Fruit fly (Drosophila melanogaster) whole organism, embryonic: ENCODE results near the gene TTLL1A.

Experiments used
- Ada2b ChIP-seq: fragments of 200-800 bp; sonication (Bioruptor generic); IDR thresholded peaks from 2 replicates; pipeline ENCODE4 v1.3.6; 2022; ENCODE audit warnings: missing biosample characterization, missing genetic modification characterization
- Bgb ChIP-seq: fragments of 200-800 bp; sonication (Bioruptor generic); IDR thresholded peaks from 2 replicates; pipeline ENCODE4 v1.3.6; 2022; ENCODE audit warnings: missing biosample characterization, missing genetic modification characterization; ENCODE audit not compliant: partially characterized antibody
- Blimp-1 ChIP-seq: fragments of 200-800 bp; sonication (Bioruptor generic); optimal IDR thresholded peaks from 3 replicates; lab custom pipeline; 2018; ENCODE audit warnings: missing biosample characterization, missing genetic modification characterization, mild to moderate bottlenecking, moderate library complexity, missing genetic modification reagents
- BtbVII ChIP-seq: fragments of 200-800 bp; sonication (Bioruptor generic); optimal IDR thresholded peaks from 3 replicates; lab custom pipeline; 2017; ENCODE audit warnings: missing biosample characterization, mild to moderate bottlenecking, missing genetic modification characterization
- CG10366 ChIP-seq: fragments of 200-800 bp; sonication (Bioruptor generic); IDR thresholded peaks from 2 replicates; pipeline ENCODE4 v1.3.6; 2022; ENCODE audit warnings: missing biosample characterization, missing genetic modification characterization
- CG10979 ChIP-seq: fragments of 200-800 bp; sonication (Bioruptor generic); optimal IDR thresholded peaks from 2 replicates; lab custom pipeline; 2018; ENCODE audit warnings: missing biosample characterization, mild to moderate bottlenecking, missing genetic modification characterization, moderate library complexity
- CG1233 ChIP-seq: fragments of 200-800 bp; sonication (Bioruptor generic); optimal IDR thresholded peaks from 4 replicates; lab custom pipeline; 2018; ENCODE audit warnings: missing biosample characterization, mild to moderate bottlenecking, missing genetic modification characterization
- CG12659 ChIP-seq: fragments of 200-800 bp; sonication (Bioruptor generic); optimal IDR thresholded peaks from 3 replicates; lab custom pipeline; 2017; ENCODE audit warnings: mild to moderate bottlenecking, missing biosample characterization, missing genetic modification reagents, missing genetic modification characterization
- CG13775 ChIP-seq: fragments of 200-800 bp; sonication (Bioruptor generic); optimal IDR thresholded peaks from 3 replicates; lab custom pipeline; 2017; ENCODE audit warnings: missing biosample characterization, mild to moderate bottlenecking, missing genetic modification characterization
- CG14710 ChIP-seq: fragments of 200-800 bp; sonication (Bioruptor generic); optimal IDR thresholded peaks from 3 replicates; lab custom pipeline; 2019; ENCODE audit warnings: missing biosample characterization, mild to moderate bottlenecking, missing genetic modification characterization, moderate library complexity
- CG15269 ChIP-seq: fragments of 200-800 bp; sonication (Bioruptor generic); optimal IDR thresholded peaks from 2 replicates; lab custom pipeline; 2018; ENCODE audit warnings: missing biosample characterization, mild to moderate bottlenecking, missing genetic modification characterization, moderate library complexity
- CG15601 ChIP-seq: fragments of 200-800 bp; sonication (Bioruptor generic); optimal IDR thresholded peaks from 3 replicates; lab custom pipeline; 2019; ENCODE audit warnings: missing biosample characterization, mild to moderate bottlenecking, missing genetic modification characterization, moderate library complexity
- CG17359 ChIP-seq: fragments of 200-800 bp; sonication (Bioruptor generic); optimal IDR thresholded peaks from 3 replicates; lab custom pipeline; 2018; ENCODE audit warnings: missing biosample characterization, mild to moderate bottlenecking, missing genetic modification characterization, moderate library complexity
- CG18262 ChIP-seq: fragments of 200-800 bp; optimal IDR thresholded peaks from 3 replicates; lab custom pipeline; 2019; ENCODE audit warnings: missing biosample characterization, mild to moderate bottlenecking, missing genetic modification characterization, moderate library complexity
- CG2712 ChIP-seq: fragments of 200-800 bp; optimal IDR thresholded peaks from 3 replicates; lab custom pipeline; 2019; ENCODE audit warnings: missing biosample characterization, mild to moderate bottlenecking, missing genetic modification characterization, moderate library complexity
- CG31441 ChIP-seq: fragments of 200-800 bp; sonication (Bioruptor generic); IDR thresholded peaks from 2 replicates; pipeline ENCODE4 v1.3.6; 2022; ENCODE audit warnings: missing biosample characterization, missing genetic modification characterization
- CG6854 ChIP-seq: fragments of 200-800 bp; sonication (Bioruptor generic); optimal IDR thresholded peaks from 3 replicates; lab custom pipeline; 2017; ENCODE audit warnings: missing biosample characterization, mild to moderate bottlenecking, missing genetic modification characterization
- CG7556 ChIP-seq: fragments of 200-800 bp; sonication (Bioruptor generic); optimal IDR thresholded peaks from 2 replicates; lab custom pipeline; 2017; ENCODE audit warnings: missing biosample characterization, mild to moderate bottlenecking, missing genetic modification characterization
- CG7745 ChIP-seq: fragments of 200-800 bp; sonication (Bioruptor generic); optimal IDR thresholded peaks from 2 replicates; lab custom pipeline; 2018; ENCODE audit warnings: missing biosample characterization, mild to moderate bottlenecking, missing genetic modification characterization, moderate library complexity
- CG8388 ChIP-seq: fragments of 200-800 bp; sonication (Bioruptor generic); optimal IDR thresholded peaks from 2 replicates; lab custom pipeline; 2019; ENCODE audit warnings: missing biosample characterization, mild to moderate bottlenecking, missing genetic modification characterization, moderate library complexity
- CG9215 ChIP-seq: fragments of 200-800 bp; sonication (Bioruptor generic); IDR thresholded peaks from 2 replicates; pipeline ENCODE4 v1.3.6; 2022; ENCODE audit warnings: missing biosample characterization, missing genetic modification characterization
- CoRest ChIP-seq: fragments of 200-800 bp; sonication (Bioruptor generic); optimal IDR thresholded peaks from 3 replicates; lab custom pipeline; 2018; ENCODE audit warnings: missing biosample characterization, mild to moderate bottlenecking, missing genetic modification characterization, moderate library complexity
- Dek ChIP-seq: fragments of 200-800 bp; sonication (Bioruptor generic); optimal IDR thresholded peaks from 3 replicates; lab custom pipeline; 2019; ENCODE audit warnings: missing biosample characterization, mild to moderate bottlenecking, missing genetic modification characterization, moderate library complexity
- Dip3 ChIP-seq: fragments of 200-800 bp; sonication (Bioruptor generic); optimal IDR thresholded peaks from 3 replicates; lab custom pipeline; 2016; ENCODE audit warnings: missing biosample characterization, missing genetic modification characterization
- Meics ChIP-seq: fragments of 200-800 bp; sonication (Bioruptor generic); optimal IDR thresholded peaks from 2 replicates; lab custom pipeline; 2017; ENCODE audit warnings: missing biosample characterization, mild to moderate bottlenecking, missing genetic modification characterization
- Nf-YC ChIP-seq: fragments of 200-800 bp; optimal IDR thresholded peaks from 3 replicates; lab custom pipeline; 2019; ENCODE audit warnings: missing biosample characterization, mild to moderate bottlenecking, missing genetic modification characterization, moderate library complexity
- Oli ChIP-seq: fragments of 200-800 bp; sonication (Bioruptor generic); optimal IDR thresholded peaks from 2 replicates; lab custom pipeline; 2018; ENCODE audit warnings: missing biosample characterization, mild to moderate bottlenecking, missing genetic modification characterization, moderate library complexity
- PHDP ChIP-seq: fragments of 200-800 bp; sonication (Bioruptor generic); optimal IDR thresholded peaks from 3 replicates; lab custom pipeline; 2018; ENCODE audit warnings: missing biosample characterization, mild to moderate bottlenecking, missing genetic modification characterization, moderate library complexity
- Ptx1 ChIP-seq: fragments of 200-800 bp; sonication (Bioruptor generic); IDR thresholded peaks from 2 replicates; pipeline ENCODE4 v1.3.6; 2022; ENCODE audit warnings: missing biosample characterization, missing genetic modification characterization
- Ravus ChIP-seq: fragments of 200-800 bp; sonication (Bioruptor generic); IDR thresholded peaks from 2 replicates; pipeline ENCODE4 v1.3.6; 2022; ENCODE audit warnings: missing biosample characterization, missing genetic modification characterization
- Six4 ChIP-seq: fragments of 200-800 bp; sonication (Bioruptor generic); optimal IDR thresholded peaks from 2 replicates; lab custom pipeline; 2016; ENCODE audit warnings: missing biosample characterization, missing genetic modification characterization
- Sox100B ChIP-seq: fragments of 200-800 bp; sonication (Bioruptor generic); optimal IDR thresholded peaks from 3 replicates; lab custom pipeline; 2018; ENCODE audit warnings: missing biosample characterization, mild to moderate bottlenecking, missing genetic modification characterization
- Sox102F ChIP-seq: fragments of 200-800 bp; sonication (Bioruptor generic); optimal IDR thresholded peaks from 2 replicates; lab custom pipeline; 2018; ENCODE audit warnings: missing biosample characterization, mild to moderate bottlenecking, missing genetic modification characterization, moderate library complexity
- ara ChIP-seq: fragments of 200-800 bp; sonication (Bioruptor generic); IDR thresholded peaks from 2 replicates; pipeline ENCODE4 v1.3.6; 2022; ENCODE audit warnings: missing biosample characterization, missing genetic modification characterization
- az2 ChIP-seq: fragments of 200-800 bp; sonication (Bioruptor generic); optimal IDR thresholded peaks from 3 replicates; lab custom pipeline; 2016; ENCODE audit warnings: missing biosample characterization, missing genetic modification characterization
- crol ChIP-seq: fragments of 200-800 bp; sonication (Bioruptor generic); IDR thresholded peaks from 2 replicates; pipeline ENCODE4 v1.3.6; 2022; ENCODE audit warnings: missing biosample characterization, missing genetic modification characterization
- dm ChIP-seq: fragments of 200-800 bp; sonication (Bioruptor generic); optimal IDR thresholded peaks from 3 replicates; lab custom pipeline; 2016; ENCODE audit warnings: missing biosample characterization, missing genetic modification characterization
- grau ChIP-seq: fragments of 200-800 bp; optimal IDR thresholded peaks from 3 replicates; lab custom pipeline; 2019; ENCODE audit warnings: missing biosample characterization, mild to moderate bottlenecking, missing genetic modification characterization, moderate library complexity
- h ChIP-seq: fragments of >200 bp; optimal IDR thresholded peaks from 2 replicates; lab custom pipeline; 2017
- ind ChIP-seq: fragments of 200-800 bp; sonication (Bioruptor generic); optimal IDR thresholded peaks from 3 replicates; lab custom pipeline; 2016; ENCODE audit warnings: missing biosample characterization, missing genetic modification characterization
- lab ChIP-seq: fragments of 200-800 bp; sonication (Bioruptor generic); optimal IDR thresholded peaks from 3 replicates; lab custom pipeline; 2017; ENCODE audit warnings: missing biosample characterization, missing genetic modification characterization, mild to moderate bottlenecking, moderate library complexity, missing genetic modification reagents
- ranshi ChIP-seq: fragments of 200-800 bp; sonication (Bioruptor generic); IDR thresholded peaks from 2 replicates; pipeline ENCODE4 v1.3.6; 2022; ENCODE audit warnings: missing biosample characterization, missing genetic modification characterization
- rib ChIP-seq: fragments of 200-800 bp; sonication (Bioruptor generic); IDR thresholded peaks from 2 replicates; pipeline ENCODE4 v1.3.6; 2022; ENCODE audit warnings: missing biosample characterization, missing genetic modification characterization
- scrt ChIP-seq: fragments of 200-800 bp; sonication (Bioruptor generic); optimal IDR thresholded peaks from 2 replicates; lab custom pipeline; 2018; ENCODE audit warnings: missing biosample characterization, mild to moderate bottlenecking, missing genetic modification characterization, moderate library complexity
- sisA ChIP-seq: fragments of 200-800 bp; sonication (Bioruptor generic); IDR thresholded peaks from 2 replicates; pipeline ENCODE4 v1.3.6; 2022; ENCODE audit warnings: missing biosample characterization, missing genetic modification characterization
- tna ChIP-seq: fragments of 200-800 bp; sonication (Bioruptor generic); IDR thresholded peaks from 2 replicates; pipeline ENCODE4 v1.3.6; 2022; ENCODE audit warnings: missing biosample characterization, missing genetic modification characterization; ENCODE audit not compliant: partially characterized antibody
- wor ChIP-seq: fragments of 200-800 bp; sonication (Bioruptor generic); IDR thresholded peaks from 2 replicates; pipeline ENCODE4 v1.3.6; 2022; ENCODE audit warnings: missing biosample characterization, missing genetic modification characterization
- zfh1 ChIP-seq: fragments of 200-800 bp; sonication (Bioruptor generic); IDR thresholded peaks from 3 replicates; pipeline ENCODE4 v1.3.6; 2022; ENCODE audit warnings: missing biosample characterization, missing genetic modification characterization

TTLL1A gene

dm6 chrX:17181264-17182198, 20.9 kb downstream of the TTLL1A start (continued):
- TF ChIP-seq wor (GFP tag; lab: Robert Waterston, UW) = no peak
- TF ChIP-seq dm = no peak
- no peak for TF ChIP-seq Dip3
- TF ChIP-seq CG15269 = peak; percentile 16
- 0 out of 2 replicates have a peak, but pooled peaks have one; percentile 27 for TF ChIP-seq Ptx1 (GFP tag; lab: Robert Waterston, UW)
- TF ChIP-seq CG31441 (GFP tag; lab: Robert Waterston, UW) = peak; percentile 57
- TF ChIP-seq ranshi (GFP tag; lab: Robert Waterston, UW) = peak; percentile 31; the same call in 1 of the 2 replicates
- peak; percentile 5 for TF ChIP-seq az2 (GFP tag; lab: Kevin White, UChicago)
- TF ChIP-seq lab (GFP tag; lab: Kevin White, UChicago) = peak; percentile 55
- peak; percentile 9 for TF ChIP-seq Nf-YC (tag; lab: Kevin White, UChicago)
- TF ChIP-seq rib = no peak
- peak; percentile 4 for TF ChIP-seq CG15601 (tag; lab: Kevin White, UChicago)
- TF ChIP-seq CoRest (tag; lab: Kevin White, UChicago) = peak; percentile 18
- TF ChIP-seq Meics = peak; percentile 25
- no peak for TF ChIP-seq CG7556 (GFP tag; lab: Kevin White, UChicago)
- TF ChIP-seq sisA (GFP tag; lab: Robert Waterston, UW) = peak; percentile 34; the same call in 1 of the 2 replicates
- TF ChIP-seq CG18262 (tag; lab: Kevin White, UChicago) = peak; percentile 62
- no peak for TF ChIP-seq tna (GFP tag; lab: Robert Waterston, UW)
- peak; percentile 42 for TF ChIP-seq CG10979
- no peak for TF ChIP-seq ara
- peak; percentile 34 for TF ChIP-seq Sox100B (GFP tag; lab: Kevin White, UChicago)
- TF ChIP-seq CG13775 (GFP tag; lab: Kevin White, UChicago) = peak; percentile 1
- TF ChIP-seq CG2712 (tag; lab: Kevin White, UChicago) = peak; percentile 57
- no peak for TF ChIP-seq Six4 (GFP tag; lab: Kevin White, UChicago)
- no peak for TF ChIP-seq Bgb (GFP tag; lab: Robert Waterston, UW)
- TF ChIP-seq CG6854 (GFP tag; lab: Kevin White, UChicago) = no peak
- no peak for TF ChIP-seq CG7745 (tag; lab: Kevin White, UChicago)
- TF ChIP-seq scrt (GFP tag; lab: Kevin White, UChicago) = no peak
- TF ChIP-seq BtbVII (GFP tag; lab: Kevin White, UChicago) = no peak
- peak; percentile 5 for TF ChIP-seq ind (GFP tag; lab: Kevin White, UChicago)
- TF ChIP-seq zfh1 (GFP tag; lab: Robert Waterston, UW) = 0 out of 3 replicates have a peak, but pooled peaks have one; percentile 15
- TF ChIP-seq CG10366 = 0 out of 2 replicates have a peak, but pooled peaks have one; percentile 7
- TF ChIP-seq grau (tag; lab: Kevin White, UChicago) = peak; percentile 38
- TF ChIP-seq h = no peak
- peak; percentile 22 for TF ChIP-seq CG8388 (GFP tag; lab: Kevin White, UChicago)
- TF ChIP-seq crol (GFP tag; lab: Robert Waterston, UW) = peak; percentile 51; the same call in 1 of the 2 replicates
- TF ChIP-seq Ada2b (GFP tag; lab: Robert Waterston, UW) = 0 out of 2 replicates have a peak, but pooled peaks have one; percentile 28
- peak; percentile 48 for TF ChIP-seq Sox102F (GFP tag; lab: Kevin White, UChicago)
- no peak for TF ChIP-seq CG9215 (GFP tag; lab: Robert Waterston, UW)
- TF ChIP-seq PHDP (tag; lab: Kevin White, UChicago) = peak; percentile 34
- TF ChIP-seq CG17359 (tag; lab: Kevin White, UChicago) = peak; percentile 55
- TF ChIP-seq Oli (tag; lab: Kevin White, UChicago) = peak; percentile 13
- TF ChIP-seq CG14710 (tag; lab: Kevin White, UChicago) = peak; percentile 1
- TF ChIP-seq CG12659 (GFP tag; lab: Kevin White, UChicago) = peak; percentile 0
- TF ChIP-seq Ravus = no peak
- TF ChIP-seq CG1233 (GFP tag; lab: Kevin White, UChicago) = peak; percentile 6
- no peak for TF ChIP-seq Dek (tag; lab: Kevin White, UChicago)
- peak; percentile 92 for TF ChIP-seq Blimp-1 (GFP tag; lab: Kevin White, UChicago)
